Fruit fly (Drosophila melanogaster) whole organism, embryonic: Measurements from ENCODE around the gene CG9426.

ENCODE experiments used
- Bteb2 ChIP-seq: fragments of 200-800 bp; sonication (Bioruptor generic); optimal IDR thresholded peaks from 2 replicates; lab custom pipeline; 2016; ENCODE audit warnings: missing biosample characterization, missing genetic modification characterization
- CG12071 ChIP-seq: fragments of 200-800 bp; sonication (Bioruptor generic); optimal IDR thresholded peaks from 3 replicates; lab custom pipeline; 2018; ENCODE audit warnings: missing biosample characterization, mild to moderate bottlenecking, missing genetic modification characterization
- CG16779 ChIP-seq: fragments of 200-800 bp; sonication (Bioruptor generic); IDR thresholded peaks from 2 replicates; pipeline ENCODE4 v1.3.6; 2022; ENCODE audit warnings: missing biosample characterization, missing genetic modification characterization
- CG17612 ChIP-seq: fragments of 200-800 bp; sonication (Bioruptor generic); IDR thresholded peaks from 2 replicates; pipeline ENCODE4 v1.3.6; 2022; ENCODE audit warnings: missing biosample characterization, missing genetic modification characterization
- CG2199 ChIP-seq: fragments of 200-800 bp; sonication (Bioruptor generic); IDR thresholded peaks from 3 replicates; pipeline ENCODE4 v1.3.6; 2022; ENCODE audit warnings: missing biosample characterization, missing genetic modification characterization
- CG4730 ChIP-seq: fragments of 200-800 bp; sonication (Bioruptor generic); IDR thresholded peaks from 2 replicates; pipeline ENCODE4 v1.3.6; 2022; ENCODE audit warnings: missing biosample characterization, missing genetic modification characterization
- CG9215 ChIP-seq: fragments of 200-800 bp; sonication (Bioruptor generic); IDR thresholded peaks from 2 replicates; pipeline ENCODE4 v1.3.6; 2022; ENCODE audit warnings: missing biosample characterization, missing genetic modification characterization
- Doc3 ChIP-seq: fragments of 200-800 bp; sonication (Bioruptor generic); IDR thresholded peaks from 3 replicates; pipeline ENCODE4 v1.3.6; 2022; ENCODE audit warnings: missing biosample characterization, missing genetic modification characterization; ENCODE audit not compliant: partially characterized antibody
- ab ChIP-seq: fragments of 200-800 bp; sonication (Bioruptor generic); optimal IDR thresholded peaks from 2 replicates; lab custom pipeline; 2016; ENCODE audit warnings: missing biosample characterization, missing genetic modification characterization

DNA sequence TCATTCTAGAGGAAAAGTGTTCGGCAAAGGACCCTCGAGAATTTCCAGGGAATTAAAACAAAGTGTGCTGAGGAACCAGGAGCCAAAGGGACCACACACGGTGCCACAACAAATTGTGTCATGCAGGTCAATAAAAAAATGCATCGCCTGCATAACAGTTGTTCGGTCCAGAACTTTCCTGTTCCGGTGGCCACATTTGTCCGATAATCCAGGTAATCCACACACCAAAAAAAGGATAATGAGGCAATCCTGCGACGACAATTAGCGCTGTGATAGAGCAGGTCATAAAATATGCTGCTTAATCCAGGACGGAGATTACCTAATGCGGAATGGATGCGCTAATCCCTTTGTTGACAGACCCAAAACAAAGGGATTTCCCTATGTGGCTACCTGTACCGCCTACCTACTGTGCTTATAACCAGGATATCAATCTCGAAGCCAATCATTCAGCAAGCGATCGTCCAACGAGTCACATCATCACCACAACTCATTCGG, 9.7 kb upstream of the CG9426 start, which contains the start of gene CG16815:
- TF ChIP-seq CG9215 (GFP tag; lab: Robert Waterston, UW) (no peak), CG17612 (GFP tag; lab: Robert Waterston, UW) (no peak), Bteb2 (GFP tag; lab: Kevin White, UChicago) (no peak), ab (GFP tag; lab: Kevin White, UChicago) (no peak), CG4730 (GFP tag; lab: Robert Waterston, UW) (no peak), CG16779 (no peak), CG12071 (GFP tag; lab: Kevin White, UChicago) (no peak), Doc3 (GFP tag; lab: Robert Waterston, UW) (no peak), CG2199 (GFP tag; lab: Robert Waterston, UW) (no peak)
